Worm (Caenorhabditis elegans): ENCODE measurements around the gene K02D10.1.

Gene K02D10.1

ce11 chrIII:8809245-8809971 is 40.1 kb downstream of the K02D10.1 start, which contains the start of gene prx-19:
TSS of gene prx-19 (minus strand) at chrIII:8809295.
- TF ChIP-seq him-1 (tag; optimal IDR thresholded peaks at IDR 0.05) (no peak), W03F9.2 (tag; optimal IDR thresholded peaks at IDR 0.05) (no peak), dao-5 (tag; optimal IDR thresholded peaks at IDR 0.05) (no peak)

- TF ChIP-seq dao-5 (tag; optimal IDR thresholded peaks at IDR 0.05) (no peak), W03F9.2 (tag; optimal IDR thresholded peaks at IDR 0.05) (no peak), him-1 (tag; optimal IDR thresholded peaks at IDR 0.05) (no peak)
Observed at ce11 chrIII:8811111-8811510, 41.8 kb downstream of the K02D10.1 start.

- TF ChIP-seq dao-5 (tag; optimal IDR thresholded peaks at IDR 0.05) = no peak
- no peak for TF ChIP-seq W03F9.2 (tag; optimal IDR thresholded peaks at IDR 0.05)
- TF ChIP-seq him-1 (tag; optimal IDR thresholded peaks at IDR 0.05) = no peak
Observed at ce11 chrIII:8815699-8816098, 46.4 kb downstream of the K02D10.1 start.

- TF ChIP-seq W03F9.2 (tag; optimal IDR thresholded peaks at IDR 0.05) = no peak
- no peak for TF ChIP-seq him-1 (tag; optimal IDR thresholded peaks at IDR 0.05)
- TF ChIP-seq dao-5 (tag; optimal IDR thresholded peaks at IDR 0.05) = no peak
Observed at ce11 chrIII:8818599-8818998, 49.3 kb downstream of the K02D10.1 start, which contains the start of gene pat-2. TSS of gene pat-2 (plus strand) at chrIII:8818899.

ce11 chrIII:8824556-8824955 is 55.2 kb downstream of the K02D10.1 start:
- TF ChIP-seq him-1 (tag; optimal IDR thresholded peaks at IDR 0.05) (no peak), dao-5 (tag; optimal IDR thresholded peaks at IDR 0.05) (no peak), W03F9.2 (tag; optimal IDR thresholded peaks at IDR 0.05) (no peak)
